Worm (Caenorhabditis elegans) whole organism, early embryonic: ENCODE measurements around the gene Y45F3A.8.

Experiments used
- B0310.2 ChIP-seq: sonication (generic microtip); optimal IDR thresholded peaks from 2 replicates; lab custom pipeline; 2016; ENCODE audit warnings: mild to moderate bottlenecking, missing genetic modification characterization, missing compliant biosample characterization
- F13C5.2 ChIP-seq: sonication (generic microtip); optimal IDR thresholded peaks from 2 replicates; lab custom pipeline; 2017; ENCODE audit warnings: mild to moderate bottlenecking, missing genetic modification characterization, inconsistent platforms, missing compliant biosample characterization
- aly-1 ChIP-seq: sonication (generic microtip); optimal IDR thresholded peaks from 2 replicates; lab custom pipeline; 2016; ENCODE audit warnings: missing genetic modification characterization, missing compliant biosample characterization
- ama-1 ChIP-seq: fragments of 150-350 bp; optimal IDR thresholded peaks from 2 replicates; lab custom pipeline; 2014
- ceh-13 ChIP-seq: fragments of 200-800 bp; sonication (Bioruptor generic); optimal IDR thresholded peaks from 2 replicates; lab custom pipeline; 2018; ENCODE audit warnings: mild to moderate bottlenecking, missing genetic modification characterization, missing compliant biosample characterization
- ceh-36 ChIP-seq: sonication (generic microtip); optimal IDR thresholded peaks from 2 replicates; lab custom pipeline; 2016; ENCODE audit warnings: missing genetic modification characterization, inconsistent platforms, missing compliant biosample characterization
- ets-7 ChIP-seq: sonication (generic microtip); optimal IDR thresholded peaks from 2 replicates; lab custom pipeline; 2016; ENCODE audit warnings: missing genotype, missing genetic modification characterization, missing compliant biosample characterization
- flt-1 ChIP-seq: fragments of 200-800 bp; sonication (Bioruptor generic); IDR thresholded peaks from 2 replicates; pipeline ENCODE4 v1.3.6; 2022; ENCODE audit warnings: missing genetic modification characterization, missing compliant biosample characterization
- hmbx-1 ChIP-seq: sonication (generic microtip); optimal IDR thresholded peaks from 2 replicates; lab custom pipeline; 2016; ENCODE audit warnings: mild to moderate bottlenecking, missing genetic modification characterization, missing compliant biosample characterization
- hmg-4 ChIP-seq: fragments of 200-800 bp; sonication (Bioruptor generic); optimal IDR thresholded peaks from 2 replicates; lab custom pipeline; 2018; ENCODE audit warnings: mild to moderate bottlenecking, missing genetic modification characterization, missing compliant biosample characterization
- hnd-1 ChIP-seq: sonication (generic microtip); optimal IDR thresholded peaks from 2 replicates; lab custom pipeline; 2016; ENCODE audit warnings: missing genetic modification characterization, missing compliant biosample characterization
- pes-1 ChIP-seq: fragments of 200-800 bp; sonication (Bioruptor generic); IDR thresholded peaks from 2 replicates; pipeline ENCODE4 v1.3.6; 2022; ENCODE audit warnings: missing genetic modification reagents, missing genetic modification characterization, missing compliant biosample characterization
- scrt-1 ChIP-seq: fragments of 200-800 bp; sonication (Bioruptor generic); IDR thresholded peaks from 2 replicates; pipeline ENCODE4 v1.3.6; 2022; ENCODE audit warnings: missing genetic modification characterization, missing compliant biosample characterization
- sea-1 ChIP-seq: fragments of 200-800 bp; sonication (Bioruptor generic); conservative IDR thresholded peaks from 2 replicates; pipeline ENCODE4 v1.3.6; 2022; ENCODE audit warnings: missing genetic modification characterization, missing compliant biosample characterization
- tbx-11 ChIP-seq: fragments of 200-800 bp; sonication (Bioruptor generic); IDR thresholded peaks from 2 replicates; pipeline ENCODE4 v1.3.6; 2022; ENCODE audit warnings: missing genetic modification characterization, missing compliant biosample characterization
- tbx-37 ChIP-seq: fragments of 200-800 bp; sonication (Bioruptor generic); conservative IDR thresholded peaks from 2 replicates; pipeline ENCODE4 v1.3.6; 2022; ENCODE audit warnings: missing genetic modification reagents, missing genetic modification characterization, missing compliant biosample characterization
- tra-4 ChIP-seq: sonication (generic microtip); optimal IDR thresholded peaks from 2 replicates; lab custom pipeline; 2017; ENCODE audit warnings: missing genetic modification characterization, missing compliant biosample characterization

Gene Y45F3A.8

DNA sequence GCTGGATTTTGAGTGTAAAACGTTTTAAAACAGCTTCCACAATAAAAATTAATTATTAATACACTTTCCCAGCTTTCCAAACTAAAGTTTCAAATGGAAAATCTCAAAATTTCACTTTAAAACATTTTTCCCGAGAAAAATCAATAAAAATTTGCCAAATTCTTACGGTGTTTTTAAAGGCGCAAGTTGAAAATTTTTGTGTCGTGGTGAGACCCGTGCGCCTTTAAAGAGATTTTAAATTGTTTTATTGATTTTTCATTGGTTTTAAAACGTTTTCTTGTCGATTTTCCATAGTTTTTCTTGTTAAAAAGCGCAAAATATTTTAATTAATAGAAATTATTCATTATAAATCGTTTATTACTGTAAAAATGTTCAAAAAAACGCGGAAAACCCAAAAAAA is 30.7 kb downstream of the Y45F3A.8 start, which contains the start of gene Y45F3A.1:
Gene Y45F3A.1, minus strand, starts transcription at position 12 of the 400 bp plus-strand sequence.
- TF ChIP-seq scrt-1 (GFP tag; lab: Robert Waterston, UW) (no peak), flt-1 (GFP tag; lab: Robert Waterston, UW) (no peak), ceh-36 (tag; lab: Kevin White, UChicago) (no peak), B0310.2 (tag; lab: Kevin White, UChicago) (no peak), tbx-37 (GFP tag; lab: Robert Waterston, UW) (no peak), hnd-1 (tag; lab: Kevin White, UChicago) (no peak), hmbx-1 (tag; lab: Kevin White, UChicago) (no peak), ets-7 (no peak), ama-1 (lab: Kevin White, UChicago) (no peak), sea-1 (no peak), hmg-4 (GFP tag; lab: Kevin White, UChicago) (no peak), tra-4 (tag; lab: Kevin White, UChicago) (no peak), pes-1 (no peak), aly-1 (tag; lab: Kevin White, UChicago) (no peak), F13C5.2 (tag; lab: Kevin White, UChicago) (no peak), ceh-13 (GFP tag; lab: Kevin White, UChicago) (no peak), tbx-11 (GFP tag; lab: Robert Waterston, UW) (no peak)

DNA sequence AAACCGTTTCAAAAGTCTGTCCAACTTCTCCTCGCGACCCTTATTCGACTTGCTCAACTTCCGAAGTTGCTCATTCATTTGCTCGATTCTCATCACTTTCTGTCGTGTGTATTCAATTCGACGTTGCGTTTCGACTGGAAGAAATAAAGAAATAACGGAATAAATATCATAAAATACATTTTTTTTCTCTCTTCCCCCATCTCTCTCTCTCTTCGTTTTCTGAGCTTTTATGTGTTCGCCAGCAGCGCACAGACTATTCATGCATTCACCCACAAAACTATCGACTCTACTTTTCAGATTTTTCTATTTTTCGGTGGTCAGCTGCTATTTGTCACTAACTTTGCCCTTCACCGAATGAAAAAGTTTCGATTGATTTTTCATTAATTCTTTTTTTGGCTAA is 32.3 kb downstream of the Y45F3A.8 start, which contains the start of gene rab-30:
Gene rab-30, plus strand, starts transcription at position 301 of the 400 bp plus-strand sequence.
- TF ChIP-seq B0310.2 (tag; lab: Kevin White, UChicago) (no peak), tbx-11 (GFP tag; lab: Robert Waterston, UW) (no peak), ceh-36 (tag; lab: Kevin White, UChicago) (no peak), hmg-4 (GFP tag; lab: Kevin White, UChicago) (no peak), ets-7 (no peak), flt-1 (GFP tag; lab: Robert Waterston, UW) (no peak), scrt-1 (GFP tag; lab: Robert Waterston, UW) (no peak)

DNA sequence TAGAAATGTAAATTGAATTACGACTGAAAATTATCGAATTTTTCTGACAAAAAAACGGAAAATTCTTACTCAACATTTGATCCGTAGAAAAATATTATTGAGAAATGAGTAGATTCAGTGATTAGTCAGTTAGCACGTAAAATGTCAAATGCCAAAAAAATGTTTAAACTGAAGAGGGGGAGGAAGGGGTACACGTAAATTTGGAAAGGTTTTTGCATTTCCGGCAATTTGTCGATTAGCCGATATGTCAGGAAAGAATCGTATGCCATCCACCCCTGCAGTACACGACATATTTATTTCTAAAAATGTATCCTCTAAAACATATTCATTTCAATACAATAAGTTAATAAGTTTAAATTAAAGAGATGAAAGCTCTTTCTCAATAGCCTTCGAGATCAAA is 34.7 kb downstream of the Y45F3A.8 start, which contains the start of gene T21C12.4:
Gene T21C12.4, minus strand, starts transcription at position 101 of the 400 bp plus-strand sequence.
- TF ChIP-seq hmg-4 (GFP tag; lab: Kevin White, UChicago) (no peak), ets-7 (no peak), tbx-11 (GFP tag; lab: Robert Waterston, UW) (no peak), sea-1 (no peak), scrt-1 (GFP tag; lab: Robert Waterston, UW) (no peak), pes-1 (no peak), hnd-1 (tag; lab: Kevin White, UChicago) (no peak)

DNA sequence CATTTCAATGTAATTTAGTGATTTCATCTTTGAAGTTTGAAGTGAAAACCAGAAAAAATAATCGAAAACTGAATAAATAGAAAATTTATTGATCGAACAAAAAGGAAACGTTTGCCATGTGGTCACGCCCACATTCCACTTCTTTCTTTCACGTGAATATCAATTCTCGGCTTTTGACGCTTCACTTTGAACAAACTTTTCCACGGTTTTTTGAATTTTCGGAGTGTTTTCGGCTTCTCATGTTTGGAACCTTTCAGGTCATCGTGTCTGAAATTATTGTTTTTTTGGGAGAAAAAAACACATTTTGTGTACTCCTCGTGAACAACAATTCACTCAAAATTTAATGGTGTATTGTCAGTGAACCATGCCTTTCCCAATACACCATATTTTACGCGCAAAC is 39.7 kb downstream of the Y45F3A.8 start, which contains the start of gene T21C12.8:
Gene T21C12.8, minus strand, starts transcription at position 101 of the 400 bp plus-strand sequence.
- TF ChIP-seq scrt-1 (GFP tag; lab: Robert Waterston, UW) (no peak), ets-7 (no peak), F13C5.2 (tag; lab: Kevin White, UChicago) (no peak), tra-4 (tag; lab: Kevin White, UChicago) (no peak), ceh-13 (GFP tag; lab: Kevin White, UChicago) (no peak), aly-1 (tag; lab: Kevin White, UChicago) (no peak), ceh-36 (tag; lab: Kevin White, UChicago) (no peak), ama-1 (lab: Kevin White, UChicago) (no peak)
